Fruit fly (Drosophila melanogaster) whole organism: ENCODE data around the gene kirre.

ENCODE experiments used
- CG8478 ChIP-seq: fragments of >200 bp; optimal IDR thresholded peaks from 2 replicates; lab custom pipeline; 2018; ENCODE audit warnings: inconsistent platforms
- Dll ChIP-seq: fragments of >200 bp; optimal IDR thresholded peaks from 2 replicates; lab custom pipeline; 2017
- EcR ChIP-seq, 2 experiments: fragments of >200 bp; optimal IDR thresholded peaks; 2 replicates each; lab custom pipeline; 2017; ENCODE audit warnings: missing biosample characterization in 2 of 2, missing genetic modification characterization in 2 of 2, missing genetic modification reagents in 2 of 2
- pan ChIP-seq: fragments of >200 bp; optimal IDR thresholded peaks from 2 replicates; lab custom pipeline; 2017
- psq ChIP-seq: fragments of >200 bp; optimal IDR thresholded peaks from 2 replicates; lab custom pipeline; 2017
- usp ChIP-seq: fragments of >200 bp; optimal IDR thresholded peaks from 2 replicates; lab custom pipeline; 2017; ENCODE audit warnings: missing biosample characterization, missing genetic modification characterization, mixed read lengths

The kirre gene

DNA sequence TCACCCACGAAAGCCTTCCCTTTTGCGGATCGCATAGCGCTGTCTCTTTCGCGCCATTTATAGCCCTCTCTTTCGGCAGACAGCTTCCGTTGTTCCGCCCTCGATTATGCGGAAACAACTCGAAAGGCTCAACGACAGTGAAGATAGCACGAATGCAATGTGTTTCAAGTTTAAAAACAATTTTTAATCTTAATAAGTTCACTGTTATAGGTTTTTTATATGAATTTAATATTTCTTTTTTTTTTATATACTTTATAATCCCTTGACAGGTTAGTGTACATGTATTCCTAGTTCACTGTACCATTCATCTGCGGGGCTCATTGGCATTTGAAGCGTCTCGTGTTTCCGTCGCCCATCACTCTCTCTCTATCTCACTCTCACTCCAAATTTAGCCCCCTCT lies 356.1 kb downstream of the kirre start:
- TF ChIP-seq CG8478 = no peak
- no peak for TF ChIP-seq pan (lab: Kevin White, UChicago)
- TF ChIP-seq EcR (GFP tag; optimal IDR thresholded peaks at IDR 0.05; lab: Kevin White, UChicago) = no peak
- no peak for TF ChIP-seq psq (lab: Kevin White, UChicago)
- no peak for TF ChIP-seq usp
- no peak for TF ChIP-seq Dll (lab: Kevin White, UChicago)

DNA sequence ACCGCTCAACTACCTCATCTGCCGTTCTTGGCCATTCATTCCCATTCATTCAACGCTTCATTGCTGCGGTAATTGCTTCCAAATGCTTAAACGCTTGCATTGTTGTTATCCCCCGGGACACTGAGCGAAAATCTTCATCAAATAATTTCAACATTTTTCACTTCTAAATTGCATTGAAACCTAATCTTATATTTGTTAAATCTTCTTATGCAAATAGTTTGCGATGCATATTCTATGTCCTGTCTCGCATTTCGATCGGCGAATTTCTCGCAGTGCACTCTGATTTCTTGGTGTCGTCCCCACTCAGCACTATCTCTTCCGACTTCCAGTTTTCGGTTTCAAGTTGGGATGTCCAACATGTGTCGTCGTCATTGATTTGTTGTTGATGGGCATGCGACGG lies 356.8 kb downstream of the kirre start:
- TF ChIP-seq usp = no peak

dm6 chrX:3099161-3099912 lies 359.2 kb downstream of the kirre start:
- TF ChIP-seq pan (lab: Kevin White, UChicago) (no peak), EcR (GFP tag; optimal IDR thresholded peaks at IDR 0.05; lab: Kevin White, UChicago) (peak in 1 of 2 experiments; percentile 23)

- TF ChIP-seq Dll (lab: Kevin White, UChicago) (no peak), EcR (GFP tag; optimal IDR thresholded peaks at IDR 0.05; lab: Kevin White, UChicago) (no peak), pan (lab: Kevin White, UChicago) (no peak), usp (no peak), CG8478 (no peak), psq (lab: Kevin White, UChicago) (no peak)
Observed at dm6 chrX:3099913-3100275, 359.7 kb downstream of the kirre start.

DNA sequence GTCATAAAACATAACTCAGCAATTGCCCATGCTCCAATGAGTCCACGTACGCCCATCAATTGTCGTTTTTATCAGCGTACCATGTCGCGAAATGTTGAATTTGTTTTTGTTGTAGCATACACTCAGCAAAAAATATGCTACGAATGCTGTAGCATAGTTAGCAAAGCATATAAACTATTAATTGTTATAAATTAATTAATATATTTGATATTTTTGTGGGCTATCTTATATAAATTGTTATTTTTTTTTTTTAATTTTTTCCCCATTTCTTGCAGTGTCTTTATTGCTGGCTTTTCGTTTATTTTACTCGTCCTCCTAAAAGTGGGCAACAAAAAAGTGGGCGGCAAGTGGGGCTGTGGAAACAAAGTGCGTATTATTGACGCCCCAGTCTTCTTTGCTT lies 368.7 kb downstream of the kirre start:
- TF ChIP-seq psq (lab: Kevin White, UChicago) (no peak), CG8478 (no peak), EcR (GFP tag; optimal IDR thresholded peaks at IDR 0.05; lab: Kevin White, UChicago) (no peak), pan (lab: Kevin White, UChicago) (no peak), Dll (lab: Kevin White, UChicago) (no peak), usp (no peak)

DNA sequence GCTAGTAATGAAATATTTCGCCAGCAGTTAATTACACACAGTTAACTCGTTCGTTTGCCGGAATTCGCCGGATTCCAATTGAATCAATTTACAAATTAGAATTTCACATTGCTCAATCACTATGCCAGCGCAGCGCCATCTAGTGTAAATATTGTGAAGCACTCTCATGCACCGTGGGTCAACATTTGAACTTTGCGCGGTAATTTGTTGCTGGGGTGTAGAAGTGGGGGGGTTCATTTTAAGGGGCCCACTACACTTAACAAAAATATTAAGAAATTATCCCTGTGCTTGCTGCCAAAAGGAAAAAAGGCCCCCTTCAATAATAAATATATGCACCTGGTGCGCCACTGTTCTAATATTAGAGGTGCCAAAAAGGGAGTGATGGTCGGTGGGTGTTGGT lies 383.4 kb downstream of the kirre start:
- no peak for TF ChIP-seq EcR (GFP tag; optimal IDR thresholded peaks at IDR 0.05; lab: Kevin White, UChicago)
- no peak for TF ChIP-seq pan (lab: Kevin White, UChicago)
- no peak for TF ChIP-seq Dll (lab: Kevin White, UChicago)
- no peak for TF ChIP-seq CG8478
- TF ChIP-seq psq (lab: Kevin White, UChicago) = no peak
- no peak for TF ChIP-seq usp

- TF ChIP-seq CG8478 (no peak), psq (lab: Kevin White, UChicago) (no peak), pan (lab: Kevin White, UChicago) (no peak), usp (no peak), EcR (GFP tag; optimal IDR thresholded peaks at IDR 0.05; lab: Kevin White, UChicago) (no peak), Dll (lab: Kevin White, UChicago) (no peak)
Observed at dm6 chrX:3127564-3127963, 387.4 kb downstream of the kirre start.

DNA sequence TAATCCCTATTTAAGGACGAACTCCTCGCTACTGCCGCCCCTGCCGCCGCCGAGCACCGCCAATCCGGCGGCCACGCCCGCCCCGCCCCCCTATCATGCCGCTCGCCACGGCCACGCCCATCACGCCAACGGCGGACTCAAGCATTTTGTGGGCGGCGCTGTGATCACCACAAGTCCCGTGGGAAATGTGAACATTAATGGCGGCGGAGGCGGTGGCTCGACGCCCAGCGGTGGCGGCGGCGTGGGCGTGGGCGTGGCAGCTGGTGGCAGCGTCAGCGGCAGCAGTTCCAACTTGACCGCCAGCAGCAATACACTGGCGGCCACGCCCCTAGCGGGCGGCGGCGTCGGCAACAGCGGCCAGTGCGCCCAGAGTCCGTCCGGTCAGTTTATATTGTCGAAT lies 391.8 kb downstream of the kirre start:
- no peak for TF ChIP-seq psq (lab: Kevin White, UChicago)

DNA sequence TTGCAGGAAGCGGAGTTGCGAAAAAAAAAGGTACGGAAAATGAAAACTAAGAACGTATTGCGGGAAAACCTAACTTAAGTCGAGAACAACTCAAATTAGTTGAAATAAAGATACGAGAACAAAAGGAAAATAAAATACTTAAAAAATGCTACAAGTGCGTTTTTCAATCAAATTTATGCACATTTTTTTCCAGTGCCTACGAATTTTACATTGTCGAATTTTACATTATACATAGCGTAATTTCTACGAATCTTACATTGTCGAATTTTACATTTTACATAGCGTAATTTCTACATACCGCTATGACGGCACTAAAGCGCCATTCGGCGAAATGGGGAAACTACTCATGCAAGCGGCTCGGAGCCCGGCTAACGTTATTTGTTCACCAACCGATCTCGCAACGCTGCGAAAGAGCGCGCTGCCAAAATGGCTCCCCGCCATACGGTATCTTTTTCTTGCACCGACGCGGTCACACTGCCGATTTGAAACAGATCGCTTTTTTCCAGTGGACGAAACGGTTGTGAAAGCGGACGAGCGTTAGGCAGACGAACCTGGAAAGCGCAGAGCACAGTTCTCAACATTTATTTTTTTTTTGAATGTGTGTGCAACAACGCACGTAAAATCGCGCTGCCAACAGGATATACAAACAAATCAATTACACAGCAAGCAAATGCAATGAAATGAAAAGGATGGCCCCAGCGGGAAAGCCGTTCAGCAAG lies 394.4 kb downstream of the kirre start, which contains the start of gene N:
TSS of gene N (plus strand) at position 488 of the 719 bp plus-strand sequence.
- TF ChIP-seq Dll (lab: Kevin White, UChicago) = no peak
- TF ChIP-seq usp = no peak
- TF ChIP-seq psq (lab: Kevin White, UChicago) = no peak
- no peak for TF ChIP-seq EcR (GFP tag; optimal IDR thresholded peaks at IDR 0.05; lab: Kevin White, UChicago)
- TF ChIP-seq CG8478 = no peak
- TF ChIP-seq pan (lab: Kevin White, UChicago) = no peak

DNA sequence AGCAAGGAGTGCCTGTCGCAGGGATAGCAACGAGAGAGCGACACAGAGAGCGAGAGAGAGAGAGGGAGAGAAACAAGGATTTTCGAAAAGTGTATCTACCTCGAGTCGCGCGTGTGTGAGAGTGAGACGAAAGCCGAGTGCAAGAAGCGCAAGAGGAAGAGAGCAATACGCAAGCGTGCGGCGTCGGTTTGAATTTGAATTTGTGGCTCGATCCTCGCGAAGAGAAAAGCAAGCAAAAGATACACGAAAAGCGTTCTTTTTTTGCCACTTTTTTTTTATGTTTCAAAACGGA lies 394.9 kb downstream of the kirre start:
- TF ChIP-seq Dll (lab: Kevin White, UChicago) = no peak
- TF ChIP-seq EcR (GFP tag; optimal IDR thresholded peaks at IDR 0.05; lab: Kevin White, UChicago) = no peak
- TF ChIP-seq pan (lab: Kevin White, UChicago) = no peak
- no peak for TF ChIP-seq psq (lab: Kevin White, UChicago)
- no peak for TF ChIP-seq usp

DNA sequence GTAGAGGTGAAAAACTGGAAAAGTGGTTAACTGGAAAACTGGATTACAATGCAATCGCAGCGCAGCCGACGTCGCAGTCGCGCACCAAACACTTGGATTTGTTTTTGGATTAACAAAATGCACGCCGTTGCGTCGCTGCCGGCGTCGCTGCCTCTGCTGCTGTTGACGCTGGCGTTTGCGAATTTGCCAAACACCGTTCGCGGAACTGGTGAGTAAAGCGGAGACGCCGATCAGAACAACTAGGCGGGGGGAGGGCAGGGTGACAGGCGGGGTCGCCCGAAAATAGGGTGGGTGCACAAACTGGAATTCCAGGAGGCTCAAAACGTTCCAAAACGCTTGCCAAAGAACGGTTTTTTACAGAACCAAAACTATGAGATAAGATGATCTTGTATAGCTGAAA lies 395.4 kb downstream of the kirre start:
- TF ChIP-seq CG8478 (no peak), EcR (GFP tag; optimal IDR thresholded peaks at IDR 0.05; lab: Kevin White, UChicago) (no peak), Dll (lab: Kevin White, UChicago) (no peak), pan (lab: Kevin White, UChicago) (no peak), usp (no peak), psq (lab: Kevin White, UChicago) (no peak)

dm6 chrX:3136338-3137086 lies 396.3 kb downstream of the kirre start:
- TF ChIP-seq psq (lab: Kevin White, UChicago) = peak; percentile 55
- no peak for TF ChIP-seq usp
